Worm (Caenorhabditis elegans): Measurements from ENCODE around the gene idhg-1.

- TF ChIP-seq zip-4 (GFP tag; optimal IDR thresholded peaks at IDR 0.05) = no peak
- TF ChIP-seq unc-62 (GFP tag; optimal IDR thresholded peaks at IDR 0.05) = no peak
- TF ChIP-seq alr-1 (tag; optimal IDR thresholded peaks at IDR 0.05; ENCODE audit: borderline replicate concordance) = no peak
- TF ChIP-seq lin-39 (tag; optimal IDR thresholded peaks at IDR 0.05) = no peak
- TF ChIP-seq pax-3 (tag; optimal IDR thresholded peaks at IDR 0.05) = no peak
- no peak for TF ChIP-seq aly-2 (tag; optimal IDR thresholded peaks at IDR 0.05)
- TF ChIP-seq ceh-90 (tag; optimal IDR thresholded peaks at IDR 0.05) = no peak
- no peak for TF ChIP-seq ama-1 (optimal IDR thresholded peaks at IDR 0.05)
- no peak for TF ChIP-seq nhr-11 (tag; optimal IDR thresholded peaks at IDR 0.05)
- no peak for TF ChIP-seq efl-1 (optimal IDR thresholded peaks at IDR 0.05)
- no peak for TF ChIP-seq efl-1 (GFP tag; optimal IDR thresholded peaks at IDR 0.05 in 1 of 2)
- no peak for TF ChIP-seq fos-1 (tag; optimal IDR thresholded peaks at IDR 0.05)
Observed at ce11 chrIII:4616071-4616571, 47.5 kb downstream of the idhg-1 start, which contains the start of gene lips-3.

Measured in whole organism, L1 larva.